Fruit fly (Drosophila melanogaster) whole organism, pupa: ENCODE results near the gene CG4000.

Experiments used
- CG13204 ChIP-seq: fragments of 200-800 bp; sonication (Bioruptor generic); optimal IDR thresholded peaks from 2 replicates; lab custom pipeline; 2018; ENCODE audit warnings: missing biosample characterization, mild to moderate bottlenecking, missing genetic modification characterization, moderate library complexity
- CG14655 ChIP-seq: fragments of 200-800 bp; sonication (Bioruptor generic); optimal IDR thresholded peaks from 3 replicates; lab custom pipeline; 2017; ENCODE audit warnings: mild to moderate bottlenecking, missing biosample characterization, missing genetic modification reagents, missing genetic modification characterization
- CG17806 ChIP-seq: fragments of 200-800 bp; sonication (Bioruptor generic); optimal IDR thresholded peaks from 2 replicates; lab custom pipeline; 2018; ENCODE audit warnings: missing biosample characterization, mild to moderate bottlenecking, missing genetic modification characterization, moderate library complexity
- CG8159 ChIP-seq: fragments of 200-800 bp; sonication (Bioruptor generic); optimal IDR thresholded peaks from 3 replicates; lab custom pipeline; 2018; ENCODE audit warnings: missing biosample characterization, mild to moderate bottlenecking, missing genetic modification characterization, moderate library complexity
- CG9948 ChIP-seq: fragments of 200-800 bp; sonication (Bioruptor generic); optimal IDR thresholded peaks from 2 replicates; lab custom pipeline; 2018; ENCODE audit warnings: missing biosample characterization, mild to moderate bottlenecking, missing genetic modification characterization, moderate library complexity
- EcR ChIP-seq: fragments of 200-800 bp; sonication (Bioruptor generic); optimal IDR thresholded peaks from 3 replicates; lab custom pipeline; 2019; ENCODE audit warnings: missing biosample characterization, missing genetic modification characterization, mild to moderate bottlenecking, moderate library complexity, missing genetic modification reagents
- Pif1B ChIP-seq: fragments of 200-800 bp; sonication (Bioruptor generic); optimal IDR thresholded peaks from 3 replicates; lab custom pipeline; 2016; ENCODE audit warnings: missing biosample characterization, missing genetic modification characterization
- fd96Ca ChIP-seq: fragments of 200-800 bp; sonication (Bioruptor generic); IDR thresholded peaks from 3 replicates; pipeline ENCODE4 v1.3.6; 2022; ENCODE audit warnings: missing biosample characterization, missing genetic modification characterization
- rn ChIP-seq: fragments of 200-800 bp; sonication (Bioruptor generic); IDR thresholded peaks from 2 replicates; pipeline ENCODE4 v1.3.6; 2022; ENCODE audit warnings: missing biosample characterization, missing genetic modification characterization

DNA sequence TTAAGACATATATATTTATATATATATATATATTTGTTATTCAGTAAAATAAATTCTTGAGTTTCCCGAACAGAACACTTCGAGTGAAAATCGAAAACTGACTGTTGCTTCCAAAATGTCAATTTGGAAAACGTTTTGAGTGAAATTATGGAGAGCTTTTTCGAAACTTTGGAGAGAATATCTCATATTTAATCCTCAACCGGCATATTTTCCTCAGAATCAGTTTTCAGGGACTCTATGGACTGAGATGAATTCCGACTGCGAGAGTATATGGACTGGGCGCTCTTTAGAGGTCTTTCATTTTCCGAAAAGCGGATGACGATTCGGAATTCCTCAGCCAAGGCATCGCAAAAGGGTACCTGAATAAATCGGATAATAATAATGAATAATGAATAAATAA lies 28.5 kb downstream of the CG4000 start, which contains the start of gene GluRIIE:
- TF ChIP-seq CG8159 (tag; lab: Kevin White, UChicago) (no peak), CG14655 (GFP tag; lab: Kevin White, UChicago) (no peak), EcR (GFP tag; lab: Kevin White, UChicago) (no peak), CG9948 (no peak), CG13204 (GFP tag; lab: Kevin White, UChicago) (no peak), fd96Ca (GFP tag; lab: Robert Waterston, UW) (no peak), rn (no peak), Pif1B (GFP tag; lab: Kevin White, UChicago) (no peak), CG17806 (tag; lab: Kevin White, UChicago) (no peak)
